Fruit fly (Drosophila melanogaster) whole organism: Measurements from ENCODE around the gene CG43407.

ENCODE experiments used
- CG8478 ChIP-seq: fragments of >200 bp; optimal IDR thresholded peaks from 2 replicates; lab custom pipeline; 2018; ENCODE audit warnings: inconsistent platforms
- Dll ChIP-seq: fragments of >200 bp; optimal IDR thresholded peaks from 2 replicates; lab custom pipeline; 2017
- EcR ChIP-seq, 2 experiments: fragments of >200 bp; optimal IDR thresholded peaks; 2 replicates each; lab custom pipeline; 2017; ENCODE audit warnings: missing biosample characterization in 2 of 2, missing genetic modification characterization in 2 of 2, missing genetic modification reagents in 2 of 2
- pan ChIP-seq: fragments of >200 bp; optimal IDR thresholded peaks from 2 replicates; lab custom pipeline; 2017
- psq ChIP-seq: fragments of >200 bp; optimal IDR thresholded peaks from 2 replicates; lab custom pipeline; 2017
- usp ChIP-seq: fragments of >200 bp; optimal IDR thresholded peaks from 2 replicates; lab custom pipeline; 2017; ENCODE audit warnings: missing biosample characterization, missing genetic modification characterization, mixed read lengths

CG43407 gene

dm6 chr3L:19072177-19072603 is 19.0 kb upstream of the CG43407 start:
- no peak for TF ChIP-seq pan
- no peak for TF ChIP-seq CG8478 (lab: Kevin White, UChicago)
- TF ChIP-seq Dll (lab: Kevin White, UChicago) = no peak
- no peak for TF ChIP-seq EcR (GFP tag; optimal IDR thresholded peaks at IDR 0.05; lab: Kevin White, UChicago)
- no peak for TF ChIP-seq psq (lab: Kevin White, UChicago)

DNA sequence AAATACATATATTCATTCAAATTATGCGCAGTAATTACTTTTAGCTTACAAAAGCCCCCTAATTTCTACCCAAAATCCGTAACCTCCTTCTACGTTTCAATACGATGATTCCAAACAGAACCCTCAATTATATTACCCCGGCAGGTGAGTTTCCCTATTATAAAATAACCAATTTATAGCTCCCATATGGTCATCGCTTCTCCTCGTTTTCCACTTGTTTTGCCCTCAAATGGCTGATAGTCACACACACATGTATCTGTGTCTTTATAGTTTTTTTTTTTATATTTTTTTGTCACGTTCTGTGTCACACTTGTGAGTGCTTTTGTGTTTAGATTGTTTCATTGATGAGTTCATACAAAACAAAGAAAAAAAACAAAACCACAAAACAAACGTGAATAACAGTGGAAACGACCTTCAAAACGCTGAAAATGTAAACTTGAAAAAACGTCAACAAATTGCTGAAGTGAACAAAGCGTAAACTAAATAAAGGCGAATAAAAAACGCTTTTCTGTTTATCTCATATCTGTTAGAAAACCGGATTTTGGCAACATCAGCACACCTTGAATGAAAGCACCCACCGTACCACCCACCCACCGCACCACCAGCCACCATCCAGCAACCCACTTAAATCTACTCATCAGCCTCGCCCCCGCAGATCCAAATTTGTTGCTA is 18.1 kb upstream of the CG43407 start:
- no peak for TF ChIP-seq pan
- TF ChIP-seq CG8478 (lab: Kevin White, UChicago) = no peak
- no peak for TF ChIP-seq Dll (lab: Kevin White, UChicago)
- TF ChIP-seq EcR (GFP tag; optimal IDR thresholded peaks at IDR 0.05; lab: Kevin White, UChicago) = no peak

DNA sequence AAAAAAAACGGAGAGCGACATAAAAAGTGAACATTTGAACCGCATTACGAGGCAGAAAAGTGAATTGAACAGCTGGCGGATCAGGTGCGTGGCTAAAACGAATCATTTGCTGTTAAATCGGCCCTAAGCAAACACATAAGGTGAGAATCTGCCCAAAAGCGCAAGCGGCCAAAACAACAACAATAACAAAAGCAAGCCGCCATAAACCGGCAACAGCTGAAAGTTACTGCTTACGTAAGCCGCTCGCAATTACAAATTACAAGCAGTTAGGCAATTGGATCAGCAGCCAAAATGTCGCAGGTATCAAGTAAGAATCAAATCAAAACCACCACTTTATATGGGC is 10.2 kb upstream of the CG43407 start:
- no peak for TF ChIP-seq psq (lab: Kevin White, UChicago)
- no peak for TF ChIP-seq usp (GFP tag; lab: Kevin White, UChicago)
- TF ChIP-seq CG8478 (lab: Kevin White, UChicago) = no peak
- TF ChIP-seq Dll (lab: Kevin White, UChicago) = no peak

dm6 chr3L:19062472-19063409 is 9.6 kb upstream of the CG43407 start, which contains the start of the genes Ugt316A1 and Sfxn2:
TSS of gene Ugt316A1 (minus strand) at chr3L:19062816.
TSS of gene Sfxn2 (plus strand) at chr3L:19063165.
- no peak for TF ChIP-seq EcR (GFP tag; optimal IDR thresholded peaks at IDR 0.05; lab: Kevin White, UChicago)

dm6 chr3L:19058824-19059223 is 5.6 kb upstream of the CG43407 start:
- no peak for TF ChIP-seq Dll (lab: Kevin White, UChicago)
- TF ChIP-seq CG8478 (lab: Kevin White, UChicago) = no peak
- no peak for TF ChIP-seq EcR (GFP tag; optimal IDR thresholded peaks at IDR 0.05; lab: Kevin White, UChicago)

dm6 chr3L:19056857-19057324 is 3.7 kb upstream of the CG43407 start:
- TF ChIP-seq usp (GFP tag; lab: Kevin White, UChicago) (no peak), EcR (GFP tag; optimal IDR thresholded peaks at IDR 0.05; lab: Kevin White, UChicago) (no peak), pan (no peak), psq (lab: Kevin White, UChicago) (no peak), Dll (lab: Kevin White, UChicago) (no peak), CG8478 (lab: Kevin White, UChicago) (no peak)

dm6 chr3L:19055064-19055463 is 1.9 kb upstream of the CG43407 start:
- no peak for TF ChIP-seq CG8478 (lab: Kevin White, UChicago)
- no peak for TF ChIP-seq Dll (lab: Kevin White, UChicago)
- no peak for TF ChIP-seq pan
- TF ChIP-seq psq (lab: Kevin White, UChicago) = no peak
- TF ChIP-seq usp (GFP tag; lab: Kevin White, UChicago) = no peak
- TF ChIP-seq EcR (GFP tag; optimal IDR thresholded peaks at IDR 0.05; lab: Kevin White, UChicago) = no peak

DNA sequence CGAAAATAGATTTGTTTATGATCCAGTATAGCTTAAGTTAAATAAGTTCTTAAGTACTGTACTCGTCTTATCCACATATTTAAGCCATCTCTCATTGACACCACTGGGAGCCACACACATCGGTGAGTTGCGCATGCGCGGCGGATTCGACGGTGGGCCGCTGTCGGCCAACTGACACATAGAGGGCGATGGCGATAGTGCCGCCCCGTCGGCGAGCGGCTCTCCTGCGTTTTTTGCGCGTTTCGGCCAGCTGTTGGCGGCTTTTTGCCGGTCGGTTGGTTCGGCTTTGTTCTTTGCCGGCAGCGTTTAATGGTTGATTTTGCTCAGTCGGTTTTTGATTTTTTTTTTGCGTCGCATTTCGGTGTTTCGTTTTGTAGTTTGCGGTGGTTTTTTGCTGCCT is 1.1 kb upstream of the CG43407 start:
- TF ChIP-seq EcR (GFP tag; optimal IDR thresholded peaks at IDR 0.05; lab: Kevin White, UChicago) (no peak), usp (GFP tag; lab: Kevin White, UChicago) (no peak), pan (no peak), CG8478 (lab: Kevin White, UChicago) (no peak), Dll (lab: Kevin White, UChicago) (no peak), psq (lab: Kevin White, UChicago) (no peak)

DNA sequence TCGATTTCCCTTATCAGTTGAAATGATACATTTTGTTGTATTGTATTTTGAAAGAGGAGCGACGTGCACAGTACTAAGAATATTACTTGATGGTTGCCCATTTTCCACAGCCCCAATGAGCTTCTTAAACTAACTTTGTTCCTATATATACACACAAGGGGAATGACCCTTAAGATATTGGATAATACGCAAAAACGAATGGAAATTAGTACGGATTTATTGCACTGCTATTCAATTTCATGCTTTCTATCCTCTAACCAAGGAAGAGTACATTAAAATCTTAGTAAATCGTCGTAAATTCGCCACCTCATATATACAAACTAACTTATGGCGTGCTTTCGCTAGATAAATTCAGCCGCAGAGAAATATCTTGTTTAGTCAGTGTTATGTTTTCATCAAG is 1.3 kb downstream of the CG43407 start, which contains the start of gene Acp76A:
Gene Acp76A (minus strand): TSS at position 101 of the 400 bp plus-strand sequence.
- TF ChIP-seq EcR (GFP tag; optimal IDR thresholded peaks at IDR 0.05; lab: Kevin White, UChicago) = no peak
- no peak for TF ChIP-seq CG8478 (lab: Kevin White, UChicago)
- TF ChIP-seq usp (GFP tag; lab: Kevin White, UChicago) = no peak
- TF ChIP-seq Dll (lab: Kevin White, UChicago) = no peak
- no peak for TF ChIP-seq psq (lab: Kevin White, UChicago)
- no peak for TF ChIP-seq pan

DNA sequence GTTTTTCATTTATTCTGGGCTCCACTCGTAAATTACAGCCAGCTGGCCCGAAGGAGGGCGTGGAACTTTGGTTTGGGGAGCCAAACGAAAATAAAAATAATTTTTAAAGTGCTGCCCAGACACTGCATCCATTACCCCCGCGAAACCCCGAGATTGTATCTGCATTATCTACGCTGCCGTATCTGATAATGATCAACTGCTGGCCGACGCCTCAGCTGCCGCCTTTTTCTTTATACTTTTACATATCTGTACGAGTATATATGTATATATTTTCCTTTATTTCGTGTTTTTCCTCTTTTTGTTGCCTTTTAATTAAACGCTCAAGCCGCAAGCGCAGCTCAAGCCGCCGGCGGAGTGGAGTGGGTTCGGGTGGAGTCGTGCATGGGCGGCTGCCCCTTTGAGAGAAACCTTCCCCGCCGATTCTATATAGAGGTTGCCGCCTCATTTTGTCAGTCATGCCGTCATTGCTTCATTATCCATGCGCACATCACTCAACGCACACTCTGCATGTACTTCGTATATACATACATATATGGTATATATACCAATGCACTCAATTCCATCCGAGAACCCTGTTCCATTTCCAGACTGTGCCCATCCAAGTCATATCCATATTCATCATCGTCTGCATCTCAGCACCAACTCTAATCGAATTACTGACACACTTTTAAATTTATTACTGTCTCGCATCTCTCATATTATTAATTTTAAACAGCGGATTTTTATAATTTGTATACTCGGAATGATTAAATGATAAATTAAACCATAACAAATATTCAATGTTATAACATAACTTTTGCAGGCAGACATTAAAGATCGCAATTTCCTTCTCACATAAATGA is 3.3 kb downstream of the CG43407 start:
- TF ChIP-seq usp (GFP tag; lab: Kevin White, UChicago) (no peak), psq (lab: Kevin White, UChicago) (no peak), Dll (lab: Kevin White, UChicago) (no peak), CG8478 (lab: Kevin White, UChicago) (no peak), EcR (GFP tag; optimal IDR thresholded peaks at IDR 0.05; lab: Kevin White, UChicago) (no peak), pan (no peak)

dm6 chr3L:19048761-19049160 is 4.4 kb downstream of the CG43407 start:
- no peak for TF ChIP-seq psq (lab: Kevin White, UChicago)
